Fruit fly (Drosophila melanogaster): ENCODE measurements around the gene eIF3e.

The eIF3e gene

DNA sequence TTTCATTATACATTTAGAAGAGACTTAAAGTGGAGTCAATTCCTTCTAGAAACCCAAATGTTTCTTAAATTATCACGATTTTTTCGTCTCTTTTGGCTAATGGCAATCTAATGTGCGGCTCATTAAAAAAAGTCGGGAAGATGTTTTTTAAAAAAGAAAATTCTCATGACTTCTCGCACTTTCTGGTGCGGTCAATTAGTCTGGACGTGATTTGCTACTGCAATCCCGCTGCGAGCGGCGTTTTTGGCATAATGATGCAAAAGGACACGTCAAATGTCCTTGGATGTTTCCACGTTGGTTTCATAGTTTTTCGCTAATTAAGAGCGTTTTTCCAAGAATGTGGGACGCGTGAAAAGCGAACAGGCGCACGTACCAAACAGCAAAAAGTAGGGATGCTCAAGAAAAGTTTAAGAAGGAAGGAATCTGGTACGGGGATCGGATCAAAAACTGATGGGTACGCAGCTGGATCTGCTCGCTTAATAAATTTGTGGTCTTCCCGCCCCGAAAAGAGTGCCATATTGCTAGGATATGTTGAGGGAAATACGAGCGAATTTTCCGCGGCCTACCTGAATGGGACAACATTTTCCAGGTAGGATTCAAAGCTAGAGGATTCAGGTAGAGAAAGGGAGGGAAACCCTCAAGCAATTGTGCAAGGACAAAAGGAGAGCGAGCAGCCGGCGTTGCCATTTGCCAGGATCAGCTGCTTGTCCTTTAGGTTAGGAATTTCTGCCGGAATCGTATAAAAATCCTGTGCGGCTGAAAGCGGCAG is 13.8 kb downstream of the eIF3e start (continued):
- TF ChIP-seq pan (optimal IDR thresholded peaks at IDR 0.05) (no peak), pan (GFP tag; optimal IDR thresholded peaks at IDR 0.05 in 1 of 2, IDR thresholded peaks at IDR 0.05 in 1 of 2) (no peak), oc (tag; optimal IDR thresholded peaks at IDR 0.05) (no peak), D (optimal IDR thresholded peaks at IDR 0.05) (peak; percentile 48), D (GFP tag; optimal IDR thresholded peaks at IDR 0.05) (no peak), pita (GFP tag; optimal IDR thresholded peaks at IDR 0.05) (no peak), twi (tag; optimal IDR thresholded peaks at IDR 0.05) (peak; percentile 74), insv (GFP tag; optimal IDR thresholded peaks at IDR 0.05) (peak in 1 of 2 experiments; percentile 27)

DNA sequence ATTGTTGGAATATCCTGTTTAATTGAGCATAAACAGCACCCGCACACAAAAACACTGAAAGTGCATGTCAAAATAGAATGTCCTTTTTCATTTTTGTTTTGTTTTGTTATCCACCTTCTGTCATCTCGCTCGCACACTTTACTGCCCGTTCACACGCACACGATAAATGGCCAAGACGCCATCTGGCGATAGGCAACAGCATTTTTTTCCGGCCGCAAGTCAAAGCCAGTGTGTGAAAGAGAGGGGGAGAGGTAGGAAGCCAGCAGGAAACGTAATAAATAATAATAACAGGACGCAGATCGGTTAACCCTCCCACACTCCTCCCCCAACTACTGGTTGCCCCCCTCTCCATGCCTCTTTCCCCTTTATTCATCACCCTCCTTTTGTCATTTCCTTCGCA is 16.9 kb downstream of the eIF3e start:
- TF ChIP-seq NC2α (GFP tag; optimal IDR thresholded peaks at IDR 0.05) = peak; percentile 31
- peak; percentile 91 for TF ChIP-seq sqz (GFP tag; optimal IDR thresholded peaks at IDR 0.05)
- peak; percentile 72 for TF ChIP-seq abd-A (tag; optimal IDR thresholded peaks at IDR 0.05)
- peak; percentile 39 for TF ChIP-seq shn (GFP tag; optimal IDR thresholded peaks at IDR 0.05)
- TF ChIP-seq fd64A (GFP tag; optimal IDR thresholded peaks at IDR 0.05) = peak; percentile 68
- no peak for TF ChIP-seq hkb (optimal IDR thresholded peaks at IDR 0.05)
- TF ChIP-seq hkb (GFP tag; IDR thresholded peaks at IDR 0.05) = peak; percentile 29; the same call in 1 of the 2 replicates
- no peak for TF ChIP-seq sug (tag; optimal IDR thresholded peaks at IDR 0.05)
- no peak for TF ChIP-seq tna (GFP tag; IDR thresholded peaks at IDR 0.05; ENCODE audit: partially characterized antibody)
- TF ChIP-seq Opbp (GFP tag; IDR thresholded peaks at IDR 0.05; ENCODE audit: partially characterized antibody) = 0 out of 3 replicates have a peak, but pooled peaks have one; percentile 29
- TF ChIP-seq CG8281 (tag; optimal IDR thresholded peaks at IDR 0.05) = peak; percentile 9
- TF ChIP-seq CG6175 (GFP tag; IDR thresholded peaks at IDR 0.05) = no peak
- no peak for TF ChIP-seq CkIIα-i1 (GFP tag; IDR thresholded peaks at IDR 0.05)
- TF ChIP-seq D (optimal IDR thresholded peaks at IDR 0.05) = no peak
- TF ChIP-seq D (GFP tag; optimal IDR thresholded peaks at IDR 0.05) = peak; percentile 19
- TF ChIP-seq CG2116 (GFP tag; optimal IDR thresholded peaks at IDR 0.05) = peak; percentile 16
- peak; percentile 16 for TF ChIP-seq CG13296 (GFP tag; optimal IDR thresholded peaks at IDR 0.05)
- TF ChIP-seq Asciz (GFP tag; optimal IDR thresholded peaks at IDR 0.05) = peak; percentile 29
- peak; percentile 34; the same call in 1 of the 2 replicates for TF ChIP-seq Awh (GFP tag; IDR thresholded peaks at IDR 0.05)
- peak; percentile 42 for TF ChIP-seq h (optimal IDR thresholded peaks at IDR 0.05)
- TF ChIP-seq Meics (GFP tag; optimal IDR thresholded peaks at IDR 0.05) = peak; percentile 32
- TF ChIP-seq CG32772 (GFP tag; IDR thresholded peaks at IDR 0.05) = peak; percentile 29; the same call in 1 of the 2 replicates
- TF ChIP-seq CG12236 (GFP tag; optimal IDR thresholded peaks at IDR 0.05) = no peak
- peak; percentile 24 for TF ChIP-seq stwl (tag; optimal IDR thresholded peaks at IDR 0.05)
- TF ChIP-seq da (GFP tag; optimal IDR thresholded peaks at IDR 0.05) = peak; percentile 12
- TF ChIP-seq Side (GFP tag; optimal IDR thresholded peaks at IDR 0.05) = peak; percentile 32
- peak; percentile 50 for TF ChIP-seq CG1233 (GFP tag; optimal IDR thresholded peaks at IDR 0.05)
- TF ChIP-seq Optix (GFP tag; IDR thresholded peaks at IDR 0.05) = 0 out of 3 replicates have a peak, but pooled peaks have one; percentile 51
- peak; percentile 45 for TF ChIP-seq CG13775 (GFP tag; optimal IDR thresholded peaks at IDR 0.05)
- peak; percentile 37 for TF ChIP-seq CG4820 (GFP tag; optimal IDR thresholded peaks at IDR 0.05)
- TF ChIP-seq stc (GFP tag; IDR thresholded peaks at IDR 0.05) = 0 out of 2 replicates have a peak, but pooled peaks have one; percentile 23
- peak; percentile 51 for TF ChIP-seq ac (GFP tag; optimal IDR thresholded peaks at IDR 0.05)
- TF ChIP-seq CG17568 (GFP tag; optimal IDR thresholded peaks at IDR 0.05) = peak; percentile 25
- peak; percentile 26 for TF ChIP-seq Sox100B (GFP tag; optimal IDR thresholded peaks at IDR 0.05)
- TF ChIP-seq CG3726 (GFP tag; IDR thresholded peaks at IDR 0.05) = no peak
- TF ChIP-seq CG18764 (GFP tag; optimal IDR thresholded peaks at IDR 0.05) = no peak
- TF ChIP-seq CG7556 (GFP tag; optimal IDR thresholded peaks at IDR 0.05) = no peak
- TF ChIP-seq CG11247 (GFP tag; IDR thresholded peaks at IDR 0.05) = peak; percentile 49; the same call in 1 of the 2 replicates
- peak; percentile 85 for TF ChIP-seq crol (GFP tag; IDR thresholded peaks at IDR 0.05)
- no peak for TF ChIP-seq HLH3B (GFP tag; IDR thresholded peaks at IDR 0.05)
- peak; percentile 49; the same call in 1 of the 2 replicates for TF ChIP-seq chm (GFP tag; IDR thresholded peaks at IDR 0.05)
- TF ChIP-seq CG9437 (GFP tag; optimal IDR thresholded peaks at IDR 0.05) = peak; percentile 15
